Fruit fly (Drosophila melanogaster): Measurements from ENCODE around the gene CG31140.
A peak's percentile ranks its signal among the peaks of the same experiment; 100 is the strongest.

CG31140 gene

dm6 chr3R:23962781-23963222, at the start of gene CG31140 (continued):
- TF ChIP-seq insv (GFP tag; optimal IDR thresholded peaks at IDR 0.05) (no peak), Adf1 (GFP tag; IDR thresholded peaks at IDR 0.05) (peak; percentile 91), phol (tag; optimal IDR thresholded peaks at IDR 0.05) (no peak), CG1792 (GFP tag; optimal IDR thresholded peaks at IDR 0.05) (no peak), dimm (GFP tag; IDR thresholded peaks at IDR 0.05) (no peak), crc (GFP tag; optimal IDR thresholded peaks at IDR 0.05) (no peak), CG7357 (GFP tag; IDR thresholded peaks at IDR 0.05) (no peak), z (GFP tag; IDR thresholded peaks at IDR 0.05) (no peak), CG4854 (GFP tag; optimal IDR thresholded peaks at IDR 0.05) (no peak), fu2 (GFP tag; optimal IDR thresholded peaks at IDR 0.05) (no peak), tin (GFP tag; optimal IDR thresholded peaks at IDR 0.05) (no peak), Dip2 (GFP tag; IDR thresholded peaks at IDR 0.05) (no peak), CG11456 (GFP tag; IDR thresholded peaks at IDR 0.05) (no peak), CG12659 (GFP tag; optimal IDR thresholded peaks at IDR 0.05) (no peak), Atf3 (GFP tag; optimal IDR thresholded peaks at IDR 0.05) (no peak), jigr1 (GFP tag; IDR thresholded peaks at IDR 0.05) (no peak), CG7786 (GFP tag; optimal IDR thresholded peaks at IDR 0.05) (no peak), vfl (GFP tag; optimal IDR thresholded peaks at IDR 0.05) (no peak), Optix (GFP tag; IDR thresholded peaks at IDR 0.05) (no peak), ranshi (GFP tag; IDR thresholded peaks at IDR 0.05) (peak; percentile 19; the same call in 1 of the 2 replicates), CG11696 (GFP tag; IDR thresholded peaks at IDR 0.05) (no peak), E2f1 (GFP tag; IDR thresholded peaks at IDR 0.05) (no peak), CG8281 (tag; optimal IDR thresholded peaks at IDR 0.05) (no peak), pzg (GFP tag; optimal IDR thresholded peaks at IDR 0.05) (peak; percentile 43), fd102C (GFP tag; optimal IDR thresholded peaks at IDR 0.05) (no peak), CG2202 (tag; optimal IDR thresholded peaks at IDR 0.05) (no peak), Elba2 (GFP tag; optimal IDR thresholded peaks at IDR 0.05) (no peak), CG3995 (GFP tag; optimal IDR thresholded peaks at IDR 0.05) (no peak), CG17186 (GFP tag; optimal IDR thresholded peaks at IDR 0.05) (no peak), CG18599 (GFP tag; optimal IDR thresholded peaks at IDR 0.05) (peak; percentile 49), amos (GFP tag; IDR thresholded peaks at IDR 0.05; ENCODE audit: partially characterized antibody) (no peak; the same call in 1 of the 2 replicates), oc (tag; optimal IDR thresholded peaks at IDR 0.05) (no peak), CG2678 (tag; optimal IDR thresholded peaks at IDR 0.05) (no peak), grn (GFP tag; optimal IDR thresholded peaks at IDR 0.05) (no peak), bowl (GFP tag; IDR thresholded peaks at IDR 0.05) (no peak), Dfd (GFP tag; optimal IDR thresholded peaks at IDR 0.05) (no peak), CG3838 (GFP tag; optimal IDR thresholded peaks at IDR 0.05) (no peak), MTF-1 (GFP tag; optimal IDR thresholded peaks at IDR 0.05; ENCODE audit: borderline replicate concordance) (peak; percentile 1), CG13123 (GFP tag; optimal IDR thresholded peaks at IDR 0.05) (no peak), Pdp1 (GFP tag; optimal IDR thresholded peaks at IDR 0.05) (no peak), CG12391 (tag; optimal IDR thresholded peaks at IDR 0.05) (no peak), Awh (GFP tag; IDR thresholded peaks at IDR 0.05) (no peak), Mrtf (GFP tag; IDR thresholded peaks at IDR 0.05) (no peak), sob (GFP tag; IDR thresholded peaks at IDR 0.05) (peak; percentile 37; the same call in 1 of the 2 replicates), CG10274 (GFP tag; optimal IDR thresholded peaks at IDR 0.05) (no peak), C15 (GFP tag; IDR thresholded peaks at IDR 0.05) (no peak), CG8388 (GFP tag; optimal IDR thresholded peaks at IDR 0.05) (no peak), CG15696 (tag; optimal IDR thresholded peaks at IDR 0.05) (no peak), nau (GFP tag; optimal IDR thresholded peaks at IDR 0.05) (peak; percentile 3), schlank (tag; optimal IDR thresholded peaks at IDR 0.05) (no peak), bigmax (GFP tag; optimal IDR thresholded peaks at IDR 0.05) (no peak), pb (GFP tag; optimal IDR thresholded peaks at IDR 0.05) (peak; percentile 43), CTCF (GFP tag; optimal IDR thresholded peaks at IDR 0.05) (peak; percentile 31)

Data from whole organism, embryonic.